Worm (Caenorhabditis elegans) whole organism, young adult: ENCODE data around the gene ngn-1.

Source experiments
- B0019.2 ChIP-seq: fragments of 200-800 bp; sonication (Bioruptor generic); conservative IDR thresholded peaks from 2 replicates; pipeline ENCODE4 v1.3.6; 2022; ENCODE audit warnings: missing genetic modification reagents, missing genetic modification characterization, missing compliant biosample characterization
- C06A6.2 ChIP-seq: fragments of 200-800 bp; sonication (Bioruptor generic); conservative IDR thresholded peaks from 2 replicates; pipeline ENCODE4 v1.3.6; 2022; ENCODE audit warnings: missing genetic modification characterization, missing compliant biosample characterization
- C17E4.6 ChIP-seq: fragments of 200-800 bp; sonication (Bioruptor generic); IDR thresholded peaks from 2 replicates; pipeline ENCODE4 v1.3.6; 2022; ENCODE audit warnings: missing genetic modification reagents, missing genetic modification characterization, missing compliant biosample characterization
- D2030.7 ChIP-seq: fragments of 200-800 bp; sonication (Bioruptor generic); IDR thresholded peaks from 2 replicates; pipeline ENCODE4 v1.3.6; 2022; ENCODE audit warnings: missing genetic modification reagents, missing genetic modification characterization, missing compliant biosample characterization
- F22D6.2 ChIP-seq: sonication (generic microtip); optimal IDR thresholded peaks from 2 replicates; lab custom pipeline; 2016; ENCODE audit warnings: mild to moderate bottlenecking, missing genetic modification characterization, missing compliant biosample characterization
- F23B12.7 ChIP-seq: sonication (generic microtip); optimal IDR thresholded peaks from 2 replicates; lab custom pipeline; 2017; ENCODE audit warnings: missing genetic modification characterization, mild to moderate bottlenecking, missing compliant biosample characterization, antibody characterized with exemption, moderate library complexity; ENCODE audit not compliant: insufficient read depth
- F52B5.7 ChIP-seq: sonication (generic microtip); optimal IDR thresholded peaks from 2 replicates; lab custom pipeline; 2016; ENCODE audit warnings: mild to moderate bottlenecking, missing genetic modification characterization, missing compliant biosample characterization
- F55B11.4 ChIP-seq: sonication (generic microtip); optimal IDR thresholded peaks from 2 replicates; lab custom pipeline; 2016; ENCODE audit warnings: missing compliant biosample characterization, missing genetic modification characterization, borderline replicate concordance; ENCODE audit not compliant: insufficient read depth
- K11D2.4 ChIP-seq: fragments of 200-800 bp; sonication (Bioruptor generic); IDR thresholded peaks from 2 replicates; pipeline ENCODE4 v1.3.6; 2022; ENCODE audit warnings: missing genetic modification reagents, missing genetic modification characterization, missing compliant biosample characterization
- Y56A3A.18 ChIP-seq: fragments of 200-800 bp; sonication (Bioruptor generic); IDR thresholded peaks from 2 replicates; pipeline ENCODE4 v1.3.6; 2022; ENCODE audit warnings: missing genetic modification reagents, missing genetic modification characterization, missing compliant biosample characterization
- Y67H2A.10 ChIP-seq: fragments of 200-800 bp; sonication (Bioruptor generic); conservative IDR thresholded peaks from 2 replicates; pipeline ENCODE4 v1.3.6; 2022; ENCODE audit warnings: missing genetic modification reagents, missing genetic modification characterization, missing compliant biosample characterization
- ZK185.1 ChIP-seq: sonication (generic microtip); optimal IDR thresholded peaks from 2 replicates; lab custom pipeline; 2016; ENCODE audit warnings: mild to moderate bottlenecking, missing genetic modification characterization, missing compliant biosample characterization; ENCODE audit not compliant: poor library complexity, severe bottlenecking
- akir-1 ChIP-seq: fragments of 200-800 bp; sonication (Bioruptor generic); optimal IDR thresholded peaks from 2 replicates; lab custom pipeline; 2018; ENCODE audit warnings: mild to moderate bottlenecking, missing genetic modification characterization, moderate library complexity, missing compliant biosample characterization
- aptf-3 ChIP-seq: fragments of 200-800 bp; sonication (Bioruptor generic); IDR thresholded peaks from 2 replicates; pipeline ENCODE4 v1.3.6; 2022; ENCODE audit warnings: missing genetic modification characterization, missing compliant biosample characterization
- attf-3 ChIP-seq: fragments of 200-800 bp; sonication (Bioruptor generic); conservative IDR thresholded peaks from 2 replicates; pipeline ENCODE4 v1.3.6; 2022; ENCODE audit warnings: missing genetic modification reagents, missing genetic modification characterization, missing compliant biosample characterization
- bed-1 ChIP-seq: fragments of 200-800 bp; sonication (Bioruptor generic); IDR thresholded peaks from 2 replicates; pipeline ENCODE4 v1.3.6; 2022; ENCODE audit warnings: missing genetic modification reagents, missing genetic modification characterization, missing compliant biosample characterization
- ccch-3 ChIP-seq: fragments of 200-800 bp; sonication (Bioruptor generic); optimal IDR thresholded peaks from 2 replicates; lab custom pipeline; 2018; ENCODE audit warnings: mild to moderate bottlenecking, missing genetic modification characterization, missing compliant biosample characterization
- cebp-1 ChIP-seq, 2 experiments: fragments of 200-800 bp in 1 of 2; sonication (Bioruptor generic) in 1 of 2; sonication (generic microtip) in 1 of 2; IDR thresholded peaks in 1 of 2; optimal IDR thresholded peaks in 1 of 2; 2 replicates each; pipeline versions ENCODE4 v1.3.6 to Lab custom; 2017 to 2022; ENCODE audit warnings: missing compliant biosample characterization in 2 of 2, missing genetic modification characterization in 2 of 2, mild to moderate bottlenecking in 1 of 2, missing genetic modification reagents in 1 of 2, moderate library complexity in 1 of 2
- cebp-2 ChIP-seq: fragments of 200-800 bp; sonication (Bioruptor generic); IDR thresholded peaks from 2 replicates; pipeline ENCODE4 v1.3.6; 2022; ENCODE audit warnings: missing genetic modification characterization, missing compliant biosample characterization
- ceh-58 ChIP-seq: fragments of 200-800 bp; sonication (Bioruptor generic); IDR thresholded peaks from 2 replicates; pipeline ENCODE4 v1.3.6; 2022; ENCODE audit warnings: missing genetic modification characterization, missing compliant biosample characterization
- chd-7 ChIP-seq: sonication (generic microtip); optimal IDR thresholded peaks from 2 replicates; lab custom pipeline; 2016; ENCODE audit warnings: mild to moderate bottlenecking, missing genetic modification characterization, moderate library complexity, missing compliant biosample characterization
- efl-1 ChIP-seq: fragments of 150-350 bp; optimal IDR thresholded peaks from 2 replicates; lab custom pipeline; 2014; ENCODE audit warnings: missing biosample characterization, missing genetic modification reagents, missing genetic modification characterization
- egl-18 ChIP-seq: fragments of 200-800 bp; sonication (Bioruptor generic); IDR thresholded peaks from 2 replicates; pipeline ENCODE4 v1.3.6; 2022; ENCODE audit warnings: missing genetic modification reagents, missing genetic modification characterization, missing compliant biosample characterization
- egl-44 ChIP-seq: fragments of 200-800 bp; sonication (Bioruptor generic); IDR thresholded peaks from 2 replicates; pipeline ENCODE4 v1.3.6; 2022; ENCODE audit warnings: missing genetic modification reagents, missing genetic modification characterization, missing compliant biosample characterization
- egrh-3 ChIP-seq: fragments of 200-800 bp; sonication (Bioruptor generic); IDR thresholded peaks from 2 replicates; pipeline ENCODE4 v1.3.6; 2022; ENCODE audit warnings: missing genetic modification reagents, missing genetic modification characterization, missing compliant biosample characterization
- ets-4 ChIP-seq: fragments of 200-800 bp; sonication (Bioruptor generic); optimal IDR thresholded peaks from 2 replicates; lab custom pipeline; 2018; ENCODE audit warnings: mild to moderate bottlenecking, missing genetic modification characterization, missing compliant biosample characterization
- gei-17 ChIP-seq: fragments of 200-800 bp; sonication (Bioruptor generic); optimal IDR thresholded peaks from 2 replicates; lab custom pipeline; 2018; ENCODE audit warnings: mild to moderate bottlenecking, missing genetic modification characterization, missing compliant biosample characterization
- hlh-26 ChIP-seq: fragments of 200-800 bp; sonication (Bioruptor generic); conservative IDR thresholded peaks from 2 replicates; pipeline ENCODE4 v1.3.6; 2022; ENCODE audit warnings: missing genetic modification reagents, missing genetic modification characterization, missing compliant biosample characterization
- hrde-1 ChIP-seq: sonication (generic microtip); optimal IDR thresholded peaks from 2 replicates; lab custom pipeline; 2016; ENCODE audit warnings: missing genetic modification characterization, mild to moderate bottlenecking, missing compliant biosample characterization, moderate library complexity, missing genotype, missing genetic modification reagents, borderline replicate concordance
- lin-40 ChIP-seq: sonication (generic microtip); optimal IDR thresholded peaks from 2 replicates; lab custom pipeline; 2016; ENCODE audit warnings: missing genetic modification characterization, mild to moderate bottlenecking, missing compliant biosample characterization, missing genotype, missing genetic modification reagents
- lir-1 ChIP-seq: fragments of 200-800 bp; sonication (Bioruptor generic); conservative IDR thresholded peaks from 2 replicates; pipeline ENCODE4 v1.3.6; 2022; ENCODE audit warnings: missing genetic modification reagents, missing genetic modification characterization, missing compliant biosample characterization
- lsl-1 ChIP-seq: fragments of 200-800 bp; sonication (Bioruptor generic); optimal IDR thresholded peaks from 2 replicates; lab custom pipeline; 2018; ENCODE audit warnings: mild to moderate bottlenecking, missing genetic modification characterization, moderate library complexity, missing compliant biosample characterization
- madf-3 ChIP-seq: fragments of 200-800 bp; sonication (Bioruptor generic); IDR thresholded peaks from 2 replicates; pipeline ENCODE4 v1.3.6; 2022; ENCODE audit warnings: missing genetic modification reagents, missing genetic modification characterization, missing compliant biosample characterization
- nfya-2 ChIP-seq: fragments of 200-800 bp; sonication (Bioruptor generic); IDR thresholded peaks from 2 replicates; pipeline ENCODE4 v1.3.6; 2022; ENCODE audit warnings: missing genetic modification reagents, missing genetic modification characterization, missing compliant biosample characterization
- nhr-120 ChIP-seq: fragments of 200-800 bp; sonication (Bioruptor generic); IDR thresholded peaks from 2 replicates; pipeline ENCODE4 v1.3.6; 2022; ENCODE audit warnings: missing genetic modification characterization, missing compliant biosample characterization
- nhr-27 ChIP-seq: fragments of 200-800 bp; sonication (Bioruptor generic); optimal IDR thresholded peaks from 2 replicates; lab custom pipeline; 2018; ENCODE audit warnings: mild to moderate bottlenecking, missing genetic modification characterization, moderate library complexity, missing compliant biosample characterization
- nhr-90 ChIP-seq: sonication (generic microtip); optimal IDR thresholded peaks from 2 replicates; lab custom pipeline; 2016; ENCODE audit warnings: missing genotype, mild to moderate bottlenecking, missing genetic modification characterization, missing compliant biosample characterization
- pbrm-1 ChIP-seq: fragments of 200-800 bp; sonication (Bioruptor generic); IDR thresholded peaks from 2 replicates; pipeline ENCODE4 v1.3.6; 2022; ENCODE audit warnings: missing genetic modification reagents, missing genetic modification characterization, missing compliant biosample characterization
- rec-8 ChIP-seq, 2 experiments: sonication (generic microtip); optimal IDR thresholded peaks; 2 replicates each; lab custom pipeline; 2016; ENCODE audit warnings: mild to moderate bottlenecking in 2 of 2, missing genetic modification characterization in 2 of 2, missing genetic modification reagents in 2 of 2, missing genotype in 2 of 2, missing biosample characterization in 1 of 2, missing compliant biosample characterization in 1 of 2, moderate library complexity in 1 of 2
- sdz-38 ChIP-seq: sonication (generic microtip); optimal IDR thresholded peaks from 2 replicates; lab custom pipeline; 2016; ENCODE audit warnings: missing genotype, missing genetic modification characterization, missing compliant biosample characterization
- snpc-4 ChIP-seq, 5 experiments: fragments of 150-350 bp in 1 of 5; sonication (generic microtip) in 4 of 5; optimal IDR thresholded peaks; 2 replicates each; lab custom pipeline; 2014 to 2018; ENCODE audit warnings: missing genetic modification characterization in 5 of 5, missing biosample characterization in 3 of 5, antibody characterized with exemption in 2 of 5, mild to moderate bottlenecking in 2 of 5, missing compliant biosample characterization in 2 of 5, missing genotype in 2 of 5, moderate library complexity in 2 of 5, missing genetic modification reagents in 1 of 5
- tbp1 ChIP-seq: fragments of 200-800 bp; sonication (Bioruptor generic); optimal IDR thresholded peaks from 2 replicates; lab custom pipeline; 2018; ENCODE audit warnings: mild to moderate bottlenecking, missing genetic modification characterization, missing compliant biosample characterization
- zim-3 ChIP-seq: sonication (generic microtip); optimal IDR thresholded peaks from 2 replicates; lab custom pipeline; 2017; ENCODE audit warnings: mild to moderate bottlenecking, missing genetic modification characterization, moderate library complexity, missing compliant biosample characterization
- ztf-22 ChIP-seq: fragments of 200-800 bp; sonication (Bioruptor generic); optimal IDR thresholded peaks from 2 replicates; lab custom pipeline; 2018; ENCODE audit warnings: mild to moderate bottlenecking, missing genetic modification characterization, moderate library complexity, missing compliant biosample characterization
- ztf-28 ChIP-seq: fragments of 200-800 bp; sonication (Bioruptor generic); IDR thresholded peaks from 2 replicates; pipeline ENCODE4 v1.3.6; 2022; ENCODE audit warnings: missing genetic modification reagents, missing genetic modification characterization, missing compliant biosample characterization
- ztf-6 ChIP-seq: fragments of 200-800 bp; sonication (Bioruptor generic); IDR thresholded peaks from 2 replicates; pipeline ENCODE4 v1.3.6; 2022; ENCODE audit warnings: missing genetic modification reagents, missing genetic modification characterization, missing compliant biosample characterization

ngn-1 gene

DNA sequence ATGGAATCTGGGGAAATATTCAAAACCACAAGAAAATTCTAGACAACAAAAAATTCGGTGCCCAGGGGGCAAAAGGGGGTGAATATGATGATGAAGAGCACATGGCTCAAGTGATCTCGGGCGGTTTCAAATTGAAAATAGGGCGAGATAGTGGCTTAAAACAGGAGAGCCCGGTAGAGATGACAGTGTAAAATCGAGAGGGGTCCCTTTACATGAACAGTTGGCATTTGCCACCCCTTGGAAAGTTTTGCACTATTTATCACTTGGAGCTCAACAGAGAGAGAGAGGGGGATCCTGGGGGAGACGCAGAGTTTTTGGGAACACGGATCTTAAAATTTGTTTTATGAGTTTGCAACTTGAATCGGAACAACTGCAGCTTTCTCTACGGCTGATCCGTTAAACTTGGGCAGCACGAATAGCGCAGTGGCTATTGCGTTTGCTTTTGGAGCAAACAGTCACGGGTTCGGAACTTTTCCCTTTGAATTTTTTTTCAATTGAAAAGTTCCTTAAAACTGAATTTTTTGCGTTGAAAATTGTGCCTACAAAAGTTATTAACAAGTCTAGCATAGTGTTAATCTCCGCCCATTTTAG lies 37.4 kb upstream of the ngn-1 start (continued):
- TF ChIP-seq F55B11.4 (tag; lab: Kevin White, UChicago) (no peak), C17E4.6 (GFP tag; lab: Robert Waterston, UW) (no peak), egrh-3 (GFP tag; lab: Robert Waterston, UW) (no peak), Y56A3A.18 (GFP tag; lab: Robert Waterston, UW) (no peak; the same call in 1 of the 2 replicates), ztf-28 (no peak), F52B5.7 (no peak), akir-1 (GFP tag; lab: Kevin White, UChicago) (no peak), cebp-1 (GFP tag; IDR thresholded peaks at IDR 0.05; lab: Robert Waterston, UW) (no peak), cebp-1 (tag; optimal IDR thresholded peaks at IDR 0.05; lab: Kevin White, UChicago) (peak; percentile 10), attf-3 (GFP tag; lab: Robert Waterston, UW) (no peak), ccch-3 (no peak), lsl-1 (peak; percentile 16), ZK185.1 (tag; lab: Kevin White, UChicago) (no peak), snpc-4 (GFP tag; optimal IDR thresholded peaks at IDR 0.05; lab: Kevin White, UChicago) (no peak), snpc-4 (tag; optimal IDR thresholded peaks at IDR 0.05; lab: Kevin White, UChicago) (no peak), hrde-1 (tag; lab: Kevin White, UChicago) (no peak), nfya-2 (GFP tag; lab: Robert Waterston, UW) (no peak), egl-44 (GFP tag; lab: Robert Waterston, UW) (no peak), efl-1 (no peak), nhr-27 (tag; lab: Kevin White, UChicago) (no peak), gei-17 (GFP tag; lab: Kevin White, UChicago) (no peak), K11D2.4 (GFP tag; lab: Robert Waterston, UW) (no peak), sdz-38 (tag; lab: Kevin White, UChicago) (no peak), Y67H2A.10 (no peak), hlh-26 (GFP tag; lab: Robert Waterston, UW) (no peak), rec-8 (tag; optimal IDR thresholded peaks at IDR 0.05; lab: Kevin White, UChicago) (peak in 1 of 2 experiments; percentile 41), aptf-3 (GFP tag; lab: Robert Waterston, UW) (no peak), zim-3 (tag; lab: Kevin White, UChicago) (peak; percentile 22), nhr-120 (GFP tag; lab: Robert Waterston, UW) (no peak), pbrm-1 (GFP tag; lab: Robert Waterston, UW) (no peak), ztf-22 (no peak), egl-18 (GFP tag; lab: Robert Waterston, UW) (0 out of 2 replicates have a peak, but pooled peaks have one; percentile 31), bed-1 (GFP tag; lab: Robert Waterston, UW) (no peak), tbp1 (GFP tag; lab: Kevin White, UChicago) (peak; percentile 91), ztf-6 (GFP tag; lab: Robert Waterston, UW) (no peak), F22D6.2 (no peak), lir-1 (GFP tag; lab: Robert Waterston, UW) (no peak), F23B12.7 (tag; lab: Kevin White, UChicago) (no peak), nhr-90 (tag; lab: Kevin White, UChicago) (peak; percentile 9), chd-7 (tag; lab: Kevin White, UChicago) (peak; percentile 44), ceh-58 (GFP tag; lab: Robert Waterston, UW) (0 out of 2 replicates have a peak, but pooled peaks have one; percentile 86), B0019.2 (GFP tag; lab: Robert Waterston, UW) (no peak), lin-40 (no peak), C06A6.2 (no peak), D2030.7 (GFP tag; lab: Robert Waterston, UW) (no peak), madf-3 (GFP tag; lab: Robert Waterston, UW) (0 out of 2 replicates have a peak, but pooled peaks have one; percentile 69), ets-4 (no peak), cebp-2 (GFP tag; lab: Robert Waterston, UW) (peak; percentile 40; the same call in 1 of the 2 replicates)
